Fruit fly (Drosophila melanogaster): ENCODE data around the gene Golgin84.

Golgin84 gene

dm6 chr3R:24375561-24375960 lies 17.8 kb upstream of the Golgin84 start, which contains the start of gene CG17781:
TSS of gene CG17781 (minus strand) at chr3R:24375661.
- TF ChIP-seq CG17806 (tag; optimal IDR thresholded peaks at IDR 0.05) (no peak), gl (tag; optimal IDR thresholded peaks at IDR 0.05) (no peak), CG15710 (tag; optimal IDR thresholded peaks at IDR 0.05) (no peak), CG10348 (GFP tag; IDR thresholded peaks at IDR 0.05) (no peak), CG14655 (GFP tag; optimal IDR thresholded peaks at IDR 0.05) (no peak), CG34367 (tag; optimal IDR thresholded peaks at IDR 0.05) (no peak), CG12605 (GFP tag; IDR thresholded peaks at IDR 0.05) (no peak), CG32121 (GFP tag; IDR thresholded peaks at IDR 0.05) (no peak), CG4496 (GFP tag; IDR thresholded peaks at IDR 0.05) (no peak), EcR (GFP tag; optimal IDR thresholded peaks at IDR 0.05) (no peak), CG9948 (tag; optimal IDR thresholded peaks at IDR 0.05) (no peak), Pif1B (GFP tag; optimal IDR thresholded peaks at IDR 0.05) (no peak), Snoo (tag; optimal IDR thresholded peaks at IDR 0.05) (no peak), D1 (tag; optimal IDR thresholded peaks at IDR 0.05) (no peak), Pif1A (GFP tag; optimal IDR thresholded peaks at IDR 0.05) (no peak), CG13204 (GFP tag; optimal IDR thresholded peaks at IDR 0.05) (no peak), CG8159 (tag; optimal IDR thresholded peaks at IDR 0.05) (no peak), Ets98B (GFP tag; IDR thresholded peaks at IDR 0.05) (no peak), CG8301 (tag; optimal IDR thresholded peaks at IDR 0.05) (no peak), fd96Ca (GFP tag; IDR thresholded peaks at IDR 0.05) (no peak)

DNA sequence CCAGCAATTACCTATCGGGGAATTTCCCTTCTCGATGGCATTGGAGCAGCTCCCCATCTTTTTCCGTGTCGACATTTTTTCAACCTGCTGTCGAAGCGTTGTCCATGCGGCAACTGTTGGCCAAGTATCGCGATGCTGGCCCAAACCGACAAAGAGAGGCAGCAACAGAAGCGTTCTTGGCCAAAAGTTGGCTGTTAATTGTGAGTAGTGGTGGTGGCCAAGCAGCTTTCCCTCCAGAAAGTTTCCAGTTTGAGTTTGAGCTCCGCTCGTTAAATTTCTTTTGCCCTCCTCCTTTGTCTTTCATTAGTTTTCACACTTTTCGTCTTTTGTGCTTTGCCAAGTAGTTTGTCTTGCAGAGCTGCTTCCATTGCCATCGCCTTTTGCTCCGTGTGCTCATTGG lies 14.9 kb upstream of the Golgin84 start, which contains the start of gene CG17782:
CG17782 (minus strand) TSS at position 101 of the 400 bp plus-strand sequence.
- TF ChIP-seq CG9948 (tag; optimal IDR thresholded peaks at IDR 0.05) (no peak), Ets98B (GFP tag; IDR thresholded peaks at IDR 0.05) (no peak), CG8159 (tag; optimal IDR thresholded peaks at IDR 0.05) (no peak), Pif1B (GFP tag; optimal IDR thresholded peaks at IDR 0.05) (no peak), CG12605 (GFP tag; IDR thresholded peaks at IDR 0.05) (no peak)

- no peak for TF ChIP-seq fd96Ca (GFP tag; IDR thresholded peaks at IDR 0.05)
- no peak for TF ChIP-seq CG13204 (GFP tag; optimal IDR thresholded peaks at IDR 0.05)
- no peak for TF ChIP-seq CG32121 (GFP tag; IDR thresholded peaks at IDR 0.05)
- TF ChIP-seq CG12605 (GFP tag; IDR thresholded peaks at IDR 0.05) = no peak
- TF ChIP-seq CG34367 (tag; optimal IDR thresholded peaks at IDR 0.05) = no peak
- no peak for TF ChIP-seq CG10348 (GFP tag; IDR thresholded peaks at IDR 0.05)
- TF ChIP-seq CG14655 (GFP tag; optimal IDR thresholded peaks at IDR 0.05) = no peak
- no peak for TF ChIP-seq gl (tag; optimal IDR thresholded peaks at IDR 0.05)
- TF ChIP-seq CG15710 (tag; optimal IDR thresholded peaks at IDR 0.05) = no peak
- no peak for TF ChIP-seq Pif1A (GFP tag; optimal IDR thresholded peaks at IDR 0.05)
- TF ChIP-seq CG8301 (tag; optimal IDR thresholded peaks at IDR 0.05) = no peak
- TF ChIP-seq D1 (tag; optimal IDR thresholded peaks at IDR 0.05) = no peak
Observed at dm6 chr3R:24369268-24369667, 11.5 kb upstream of the Golgin84 start, which contains the start of gene CG13614. TSS of gene CG13614 (plus strand) at chr3R:24369568.

dm6 chr3R:24368064-24368463 lies 10.3 kb upstream of the Golgin84 start, which contains the start of the genes CG42812 and CG33341:
TSS of gene CG42812 (minus strand) at chr3R:24368164.
TSS of gene CG33341 (plus strand) at chr3R:24368358.
- TF ChIP-seq CG17806 (tag; optimal IDR thresholded peaks at IDR 0.05) (no peak), fd96Ca (GFP tag; IDR thresholded peaks at IDR 0.05) (no peak), Snoo (tag; optimal IDR thresholded peaks at IDR 0.05) (no peak), CG15710 (tag; optimal IDR thresholded peaks at IDR 0.05) (no peak), CG4496 (GFP tag; IDR thresholded peaks at IDR 0.05) (no peak), CG13204 (GFP tag; optimal IDR thresholded peaks at IDR 0.05) (no peak)

DNA sequence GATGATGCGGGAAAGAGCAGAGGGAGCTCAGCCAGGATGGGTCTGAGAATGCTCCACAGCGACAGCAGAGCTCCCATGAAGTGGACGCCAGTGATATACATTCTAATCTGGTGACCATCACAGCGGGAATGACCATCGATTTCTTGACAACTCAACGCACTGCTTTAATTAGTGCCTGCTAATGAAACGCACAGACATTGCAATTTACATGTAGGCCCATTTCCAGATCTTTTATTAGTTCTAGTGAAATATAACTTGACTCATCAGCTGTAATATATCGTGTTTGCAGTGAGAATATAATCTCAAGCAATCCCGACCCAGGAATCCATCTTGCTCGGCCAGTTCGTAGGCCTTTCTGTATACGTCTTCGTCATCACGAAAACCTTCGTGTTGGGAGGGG lies 9.4 kb upstream of the Golgin84 start, which contains the start of gene CG42811:
CG42811 (minus strand) TSS at position 101 of the 400 bp plus-strand sequence.
- no peak for TF ChIP-seq CG9948 (tag; optimal IDR thresholded peaks at IDR 0.05)

dm6 chr3R:24364880-24365604 lies 7.3 kb upstream of the Golgin84 start, which contains the start of the genes CG17784 and CG13613:
TSS of gene CG17784 (minus strand) at chr3R:24364980.
TSS of gene CG13613 (plus strand) at chr3R:24365554.
- TF ChIP-seq CG14655 (GFP tag; optimal IDR thresholded peaks at IDR 0.05) (no peak), EcR (GFP tag; optimal IDR thresholded peaks at IDR 0.05) (no peak), rn (GFP tag; IDR thresholded peaks at IDR 0.05) (no peak), CG12605 (GFP tag; IDR thresholded peaks at IDR 0.05) (no peak), fd96Ca (GFP tag; IDR thresholded peaks at IDR 0.05) (no peak), CG13204 (GFP tag; optimal IDR thresholded peaks at IDR 0.05) (no peak), gl (tag; optimal IDR thresholded peaks at IDR 0.05) (no peak), D1 (tag; optimal IDR thresholded peaks at IDR 0.05) (no peak), CG4496 (GFP tag; IDR thresholded peaks at IDR 0.05) (no peak), CG17806 (tag; optimal IDR thresholded peaks at IDR 0.05) (no peak), CG8159 (tag; optimal IDR thresholded peaks at IDR 0.05) (no peak)

DNA sequence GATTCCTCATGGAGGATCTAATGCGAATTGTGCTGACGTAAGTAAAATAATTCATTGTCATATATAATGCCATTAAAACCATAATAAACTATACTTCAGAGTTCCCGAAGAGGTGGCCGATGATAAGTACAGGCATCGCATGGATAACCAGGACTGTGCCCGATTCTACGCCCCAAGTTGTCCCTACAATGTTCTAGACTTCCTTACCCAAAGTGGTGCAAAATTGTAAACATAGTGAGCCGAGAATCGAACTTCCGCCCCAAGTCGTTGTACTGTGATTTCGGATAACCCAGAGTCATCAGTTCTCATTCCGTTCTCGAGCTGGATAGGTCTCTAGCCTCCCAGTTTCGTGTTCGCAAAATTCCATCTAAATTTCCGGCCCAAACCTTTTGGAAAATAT lies 5.1 kb upstream of the Golgin84 start, which contains the start of gene CG33340:
CG33340 (plus strand) TSS at position 301 of the 400 bp plus-strand sequence.
- no peak for TF ChIP-seq fd96Ca (GFP tag; IDR thresholded peaks at IDR 0.05)
- TF ChIP-seq CG8301 (tag; optimal IDR thresholded peaks at IDR 0.05) = no peak
- no peak for TF ChIP-seq D1 (tag; optimal IDR thresholded peaks at IDR 0.05)
- no peak for TF ChIP-seq Snoo (tag; optimal IDR thresholded peaks at IDR 0.05)

Data from whole organism, pupa.